Worm (Caenorhabditis elegans): Measurements from ENCODE around the gene T01D1.3.

Gene T01D1.3

DNA sequence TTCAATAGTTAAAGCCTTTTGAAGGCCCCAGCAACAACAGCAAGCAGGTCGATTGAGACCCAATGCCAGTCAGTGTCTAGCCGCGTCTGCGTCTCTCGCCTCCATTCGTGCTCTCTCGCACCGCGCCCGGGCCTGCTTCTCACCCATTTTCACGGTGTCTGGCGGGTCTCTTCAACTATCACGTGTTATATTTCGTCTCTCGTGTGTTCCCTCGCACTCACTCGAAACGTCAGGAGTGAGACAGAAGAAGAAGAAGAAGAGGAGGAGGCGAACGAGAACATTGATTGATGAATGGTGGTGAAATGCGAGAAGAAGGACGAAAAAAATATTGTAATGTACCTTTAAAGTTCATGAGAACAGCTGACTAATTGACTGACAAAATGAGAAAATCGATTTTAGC, 45.4 kb upstream of the T01D1.3 start (continued):
- TF ChIP-seq Y116A8C.19 (tag; optimal IDR thresholded peaks at IDR 0.05; ENCODE audit: borderline replicate concordance) (no peak), ztf-4 (tag; optimal IDR thresholded peaks at IDR 0.05) (peak; percentile 83), vab-15 (tag; optimal IDR thresholded peaks at IDR 0.05) (peak; percentile 20), ceh-8 (GFP tag; optimal IDR thresholded peaks at IDR 0.05) (no peak), isw-1 (GFP tag; IDR thresholded peaks at IDR 0.05) (peak; percentile 26; the same call in 1 of the 2 replicates)

ce11 chrII:220602-221001, 44.8 kb upstream of the T01D1.3 start, which contains the start of gene ubxn-3:
Gene ubxn-3, minus strand, starts transcription at chrII:220667.
- TF ChIP-seq nhr-77 (tag; optimal IDR thresholded peaks at IDR 0.05) = no peak
- peak; percentile 87 for TF ChIP-seq skn-1 (tag; optimal IDR thresholded peaks at IDR 0.05)

- no peak for TF ChIP-seq C34B4.2 (tag; optimal IDR thresholded peaks at IDR 0.05)
- no peak for TF ChIP-seq unc-30 (tag; optimal IDR thresholded peaks at IDR 0.05)
- TF ChIP-seq ceh-63 (GFP tag; optimal IDR thresholded peaks at IDR 0.05) = no peak
- TF ChIP-seq jun-1 (tag; optimal IDR thresholded peaks at IDR 0.05) = no peak
- no peak for TF ChIP-seq efl-1 (optimal IDR thresholded peaks at IDR 0.05)
- peak in 1 of 2 experiments; percentile 56 for TF ChIP-seq efl-1 (GFP tag; optimal IDR thresholded peaks at IDR 0.05 in 1 of 2)
- no peak for TF ChIP-seq nhr-28 (tag; optimal IDR thresholded peaks at IDR 0.05)
- TF ChIP-seq skn-1 (tag; optimal IDR thresholded peaks at IDR 0.05) = no peak
These were observed 44.2 kb upstream of the T01D1.3 start for ce11 chrII:219846-220503.

DNA sequence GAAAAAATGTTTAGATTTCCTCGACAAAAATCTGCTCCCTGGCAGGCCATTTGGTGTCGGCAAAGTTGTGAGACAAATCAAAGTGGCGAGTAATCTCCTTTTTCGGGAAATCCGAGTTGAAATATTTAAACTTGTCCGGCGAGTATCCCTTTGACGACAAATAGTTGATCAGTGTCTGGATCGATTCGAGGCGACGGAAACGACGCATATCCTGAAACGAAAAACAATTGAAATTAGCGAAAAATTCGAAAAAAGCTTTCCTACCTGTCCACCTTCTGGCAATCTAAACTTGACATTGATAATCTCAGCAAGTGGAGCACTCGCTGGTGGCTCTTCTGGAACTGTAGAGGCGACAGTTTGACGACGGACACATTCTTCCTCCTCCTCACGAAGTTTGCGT, 41.5 kb upstream of the T01D1.3 start:
- TF ChIP-seq nhr-85 (tag) = peak; percentile 25
- TF ChIP-seq lin-35 (GFP tag; optimal IDR thresholded peaks at IDR 0.05) = no peak
- TF ChIP-seq ceh-63 (GFP tag; optimal IDR thresholded peaks at IDR 0.05) = no peak
- TF ChIP-seq ces-1 (GFP tag; optimal IDR thresholded peaks at IDR 0.05) = no peak
- no peak for TF ChIP-seq vab-15 (tag; optimal IDR thresholded peaks at IDR 0.05)
- TF ChIP-seq nhr-90 (tag; optimal IDR thresholded peaks at IDR 0.05; ENCODE audit: poor library complexity) = no peak
- TF ChIP-seq ceh-88 (GFP tag; IDR thresholded peaks at IDR 0.05) = no peak

DNA sequence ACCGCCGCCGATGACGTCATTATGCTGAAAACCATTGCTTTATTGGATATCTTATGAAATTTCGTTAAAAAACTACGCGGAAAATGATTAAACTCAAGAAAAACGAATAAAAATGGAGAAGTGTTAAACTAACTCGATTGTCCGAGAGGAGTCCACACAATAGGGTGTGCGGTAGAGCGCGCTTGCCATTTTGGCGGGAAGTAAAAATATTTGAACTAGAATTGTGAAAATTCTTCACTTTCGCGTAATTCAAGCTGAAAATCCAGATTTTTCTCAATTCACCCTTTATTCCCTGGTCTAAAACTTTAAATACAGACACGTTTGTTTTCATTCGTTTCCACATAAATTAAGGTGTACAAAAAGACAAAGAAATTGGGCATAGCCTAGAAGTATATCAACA, 40.8 kb upstream of the T01D1.3 start, which contains the start of gene F48A11.4:
Gene F48A11.4, minus strand, starts transcription at position 24 of the 400 bp plus-strand sequence.
- peak; percentile 90 for TF ChIP-seq lin-13 (GFP tag; optimal IDR thresholded peaks at IDR 0.05)
- peak; percentile 98 for TF ChIP-seq snu-23 (GFP tag; optimal IDR thresholded peaks at IDR 0.05)
- TF ChIP-seq ces-1 (GFP tag; optimal IDR thresholded peaks at IDR 0.05) = no peak
- TF ChIP-seq grh-1 (GFP tag; IDR thresholded peaks at IDR 0.05) = peak; percentile 90
- TF ChIP-seq elt-2 (tag; optimal IDR thresholded peaks at IDR 0.05) = peak; percentile 82
- TF ChIP-seq unc-30 (tag; optimal IDR thresholded peaks at IDR 0.05) = peak; percentile 17
- peak; percentile 95 for TF ChIP-seq lin-39 (tag; optimal IDR thresholded peaks at IDR 0.05)
- peak; percentile 91 for TF ChIP-seq nhr-11 (tag; optimal IDR thresholded peaks at IDR 0.05)
- TF ChIP-seq mef-2 (tag; optimal IDR thresholded peaks at IDR 0.05) = peak; percentile 60
- peak; percentile 95 for TF ChIP-seq nhr-19 (GFP tag; conservative IDR thresholded peaks at IDR 0.05)
- peak; percentile 95 for TF ChIP-seq swsn-7 (tag; optimal IDR thresholded peaks at IDR 0.05)
- peak; percentile 98 for TF ChIP-seq rnt-1 (tag; optimal IDR thresholded peaks at IDR 0.05)
- TF ChIP-seq ceh-63 (GFP tag; optimal IDR thresholded peaks at IDR 0.05) = no peak
- peak; percentile 78 for TF ChIP-seq fkh-10 (GFP tag; optimal IDR thresholded peaks at IDR 0.05)
- peak; percentile 97 for TF ChIP-seq nhr-71 (tag; optimal IDR thresholded peaks at IDR 0.05)
- peak; percentile 90 for TF ChIP-seq sup-37 (GFP tag; optimal IDR thresholded peaks at IDR 0.05)
- TF ChIP-seq unc-130 (tag; optimal IDR thresholded peaks at IDR 0.05) = peak; percentile 97
- TF ChIP-seq skn-1 (tag; optimal IDR thresholded peaks at IDR 0.05) = peak; percentile 95
- TF ChIP-seq ztf-11 (tag; optimal IDR thresholded peaks at IDR 0.05) = peak; percentile 67 to 86
- TF ChIP-seq mep-1 (tag; optimal IDR thresholded peaks at IDR 0.05) = peak; percentile 96
- peak; percentile 91 for TF ChIP-seq pax-3 (tag; optimal IDR thresholded peaks at IDR 0.05)
- TF ChIP-seq C16A3.4 (tag; optimal IDR thresholded peaks at IDR 0.05) = peak; percentile 95
- no peak for TF ChIP-seq nhr-76 (tag; optimal IDR thresholded peaks at IDR 0.05)
- TF ChIP-seq alr-1 (tag; optimal IDR thresholded peaks at IDR 0.05; ENCODE audit: borderline replicate concordance) = no peak
- peak; percentile 98 for TF ChIP-seq nhr-47 (tag; optimal IDR thresholded peaks at IDR 0.05)
- TF ChIP-seq egl-13 (tag; optimal IDR thresholded peaks at IDR 0.05) = peak; percentile 90
- TF ChIP-seq jun-1 (tag; optimal IDR thresholded peaks at IDR 0.05) = peak; percentile 93
- peak; percentile 93 for TF ChIP-seq nhr-77 (tag; optimal IDR thresholded peaks at IDR 0.05)
- TF ChIP-seq egl-27 (tag; optimal IDR thresholded peaks at IDR 0.05) = no peak
- TF ChIP-seq tlp-1 (tag; optimal IDR thresholded peaks at IDR 0.05) = no peak
- peak; percentile 89 for TF ChIP-seq ztf-4 (tag; optimal IDR thresholded peaks at IDR 0.05)

All from whole organism, L1 larva.